Fruit fly (Drosophila melanogaster) whole organism, wandering third instar larva: ENCODE results near the gene Cse1.

Source experiments
- CG32264 ChIP-seq: fragments of 200-800 bp; sonication (Bioruptor generic); optimal IDR thresholded peaks from 2 replicates; lab custom pipeline; 2016; ENCODE audit warnings: missing biosample characterization, missing genetic modification characterization
- CG9705 ChIP-seq: fragments of 200-800 bp; sonication (Bioruptor generic); optimal IDR thresholded peaks from 2 replicates; lab custom pipeline; 2018; ENCODE audit warnings: missing biosample characterization, mild to moderate bottlenecking, missing genetic modification characterization
- Dfd ChIP-seq: fragments of >200 bp; optimal IDR thresholded peaks from 2 replicates; lab custom pipeline; 2017; ENCODE audit warnings: missing biosample characterization, missing genetic modification characterization
- Dif ChIP-seq: fragments of 200-275, 200-300 bp; sonication (Bioruptor generic); optimal IDR thresholded peaks from 2 replicates; lab custom pipeline; 2018; ENCODE audit warnings: missing biosample characterization, missing genetic modification characterization; ENCODE audit not compliant: partially characterized antibody
- GATAd ChIP-seq: sonication (Bioruptor generic); optimal IDR thresholded peaks from 2 replicates; lab custom pipeline; 2016; ENCODE audit warnings: missing biosample characterization, missing genetic modification characterization
- HLH106 ChIP-seq: fragments of 200-800 bp; optimal IDR thresholded peaks from 3 replicates; lab custom pipeline; 2019; ENCODE audit warnings: missing biosample characterization, mild to moderate bottlenecking, missing genetic modification characterization, moderate library complexity
- Hr78 ChIP-seq: fragments of >200 bp; optimal IDR thresholded peaks from 2 replicates; lab custom pipeline; 2017; ENCODE audit warnings: missing biosample characterization, missing genetic modification characterization
- Hr83 ChIP-seq: fragments of 200-300 bp; sonication (Bioruptor generic); optimal IDR thresholded peaks from 2 replicates; lab custom pipeline; 2016; ENCODE audit warnings: missing biosample characterization, mild to moderate bottlenecking, missing genetic modification characterization, moderate library complexity; ENCODE audit not compliant: poor library complexity, severe bottlenecking
- Jra ChIP-seq: sonication (Bioruptor generic); optimal IDR thresholded peaks from 2 replicates; lab custom pipeline; 2016; ENCODE audit warnings: missing biosample characterization, missing genetic modification characterization
- Myc ChIP-seq: fragments of >200 bp; optimal IDR thresholded peaks from 2 replicates; lab custom pipeline; 2017
- N ChIP-seq: fragments of >200 bp; optimal IDR thresholded peaks from 2 replicates; lab custom pipeline; 2018; ENCODE audit warnings: missing biosample characterization, missing external identifiers, missing genetic modification characterization
- Rel ChIP-seq, 2 experiments: fragments of 200-800 bp; sonication (Bioruptor generic) in 1 of 2; optimal IDR thresholded peaks; 2 replicates in 1 of 2; 3 replicates in 1 of 2; lab custom pipeline; 2016 to 2019; ENCODE audit warnings: mild to moderate bottlenecking in 2 of 2, missing biosample characterization in 2 of 2, missing genetic modification characterization in 2 of 2, moderate library complexity in 1 of 2
- Sp1 ChIP-seq: fragments of 200-800 bp; sonication (Bioruptor generic); optimal IDR thresholded peaks from 3 replicates; lab custom pipeline; 2019; ENCODE audit warnings: missing biosample characterization, mild to moderate bottlenecking, missing genetic modification characterization, moderate library complexity
- Vsx2 ChIP-seq: fragments of 200-300, 225-300 bp; sonication (Bioruptor generic); optimal IDR thresholded peaks from 2 replicates; lab custom pipeline; 2018; ENCODE audit warnings: missing biosample characterization, missing genetic modification characterization; ENCODE audit not compliant: partially characterized antibody
- br ChIP-seq: fragments of 200-800 bp; sonication (Bioruptor generic); optimal IDR thresholded peaks from 2 replicates; lab custom pipeline; 2016; ENCODE audit warnings: missing biosample characterization, missing genetic modification characterization
- brk ChIP-seq: fragments of 200-800 bp; sonication (Bioruptor generic); optimal IDR thresholded peaks from 2 replicates; lab custom pipeline; 2016; ENCODE audit warnings: missing biosample characterization, mild to moderate bottlenecking, missing genetic modification characterization
- dl ChIP-seq, 2 experiments: fragments of 175-275, 200-275 bp in 1 of 2; fragments of 200-275 bp in 1 of 2; sonication (Bioruptor generic); optimal IDR thresholded peaks; lab custom pipeline; 2018; ENCODE audit warnings: mild to moderate bottlenecking in 2 of 2, missing biosample characterization in 2 of 2, missing genetic modification characterization in 2 of 2, moderate library complexity in 2 of 2; ENCODE audit not compliant: partially characterized antibody in 2 of 2, insufficient read depth in 1 of 2
- dsf ChIP-seq: sonication (Bioruptor generic); optimal IDR thresholded peaks from 2 replicates; lab custom pipeline; 2016; ENCODE audit warnings: missing biosample characterization, missing genetic modification characterization, borderline replicate concordance
- foxo ChIP-seq, 2 experiments: fragments of 200-800 bp; sonication (Bioruptor generic); optimal IDR thresholded peaks; 2 replicates in 1 of 2; 3 replicates in 1 of 2; lab custom pipeline; 2016 to 2017; ENCODE audit warnings: missing biosample characterization in 2 of 2, missing genetic modification characterization in 2 of 2
- fru ChIP-seq: fragments of 200-800 bp; sonication (Bioruptor generic); optimal IDR thresholded peaks from 3 replicates; lab custom pipeline; 2016; ENCODE audit warnings: missing biosample characterization, mild to moderate bottlenecking, missing genetic modification characterization
- h ChIP-seq: fragments of 200-800 bp; sonication (Bioruptor generic); optimal IDR thresholded peaks from 3 replicates; lab custom pipeline; 2016; ENCODE audit warnings: missing biosample characterization, mild to moderate bottlenecking, missing genetic modification characterization
- lola ChIP-seq: fragments of >200 bp; optimal IDR thresholded peaks from 2 replicates; lab custom pipeline; 2017; ENCODE audit warnings: missing biosample characterization, missing genetic modification characterization
- pan ChIP-seq: fragments of >200 bp; optimal IDR thresholded peaks from 2 replicates; lab custom pipeline; 2017
- psq ChIP-seq: fragments of 200-800 bp; sonication (Bioruptor generic); optimal IDR thresholded peaks from 3 replicates; lab custom pipeline; 2017; ENCODE audit warnings: missing biosample characterization, mild to moderate bottlenecking, missing genetic modification characterization, moderate library complexity
- rgr ChIP-seq: fragments of 200-800 bp; sonication (Bioruptor generic); optimal IDR thresholded peaks from 3 replicates; lab custom pipeline; 2016; ENCODE audit warnings: missing biosample characterization, mild to moderate bottlenecking, missing genetic modification characterization
- sage ChIP-seq: fragments of 200-800 bp; sonication (Bioruptor generic); optimal IDR thresholded peaks from 2 replicates; lab custom pipeline; 2016; ENCODE audit warnings: missing biosample characterization, mild to moderate bottlenecking, missing genetic modification characterization
- usp ChIP-seq: fragments of >200 bp; optimal IDR thresholded peaks from 2 replicates; lab custom pipeline; 2017; ENCODE audit warnings: missing biosample characterization, missing genetic modification characterization
- woc ChIP-seq: sonication (Bioruptor generic); optimal IDR thresholded peaks from 2 replicates; lab custom pipeline; 2016; ENCODE audit warnings: missing biosample characterization, mild to moderate bottlenecking, missing genetic modification characterization

Gene Cse1

DNA sequence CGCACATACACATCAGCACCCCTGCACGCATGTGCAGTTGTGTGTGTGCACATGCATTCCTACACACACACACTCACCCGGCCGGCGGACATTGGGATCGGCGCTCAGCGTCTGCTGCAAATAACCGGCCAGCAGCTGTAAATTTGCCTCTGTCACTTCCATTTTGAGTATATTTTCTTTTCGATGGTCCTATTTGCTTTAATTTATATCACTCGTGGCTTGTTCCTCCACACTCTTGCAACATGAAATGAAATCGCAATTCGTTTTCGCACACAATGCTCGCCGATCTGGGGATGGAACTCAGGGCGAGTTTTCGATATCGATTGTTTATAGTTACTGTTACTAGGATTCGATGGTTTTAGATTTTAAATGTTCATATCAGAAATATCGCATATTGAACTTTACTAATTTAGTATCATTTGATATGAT, at the start of gene Cse1:
TSS of gene Cse1 (minus strand) at position 303 of the 429 bp plus-strand sequence.
- TF ChIP-seq CG32264 (GFP tag; lab: Kevin White, UChicago), result no peak
- peak; percentile 24 for TF ChIP-seq woc
- no peak for TF ChIP-seq rgr (GFP tag; lab: Kevin White, UChicago)
- no peak for TF ChIP-seq h (GFP tag; lab: Kevin White, UChicago)
- TF ChIP-seq brk (GFP tag; lab: Kevin White, UChicago), result no peak
- TF ChIP-seq Hr78 (GFP tag; lab: Kevin White, UChicago), result no peak
- no peak for TF ChIP-seq Myc
- TF ChIP-seq CG9705 (GFP tag; lab: Kevin White, UChicago), result no peak
- peak; percentile 72 for TF ChIP-seq N (GFP tag; lab: Kevin White, UChicago)

dm6 chr2L:16868897-16869324, 43.9 kb upstream of the Cse1 start:
- TF ChIP-seq rgr (GFP tag; lab: Kevin White, UChicago), result no peak
- TF ChIP-seq sage (GFP tag; lab: Kevin White, UChicago), result no peak
- no peak for TF ChIP-seq Rel (GFP tag; optimal IDR thresholded peaks at IDR 0.05; lab: Kevin White, UChicago)
- no peak for TF ChIP-seq Rel (tag; optimal IDR thresholded peaks at IDR 0.05; lab: Kevin White, UChicago)
- TF ChIP-seq Dif, result no peak
- no peak for TF ChIP-seq dl (GFP tag; optimal IDR thresholded peaks at IDR 0.05; lab: Kevin White, UChicago; ENCODE audit: insufficient read depth in 1 of 2, partially characterized antibody in 2 of 2)
- TF ChIP-seq psq, result no peak
- TF ChIP-seq GATAd (GFP tag; lab: Kevin White, UChicago), result no peak
- no peak for TF ChIP-seq lola (GFP tag; lab: Kevin White, UChicago)
- no peak for TF ChIP-seq br (GFP tag; lab: Kevin White, UChicago)
- TF ChIP-seq dsf (GFP tag; lab: Kevin White, UChicago), result no peak
- no peak for TF ChIP-seq pan (lab: Kevin White, UChicago)

- TF ChIP-seq Vsx2 (GFP tag; lab: Kevin White, UChicago) (no peak), Rel (GFP tag; optimal IDR thresholded peaks at IDR 0.05; lab: Kevin White, UChicago) (no peak), Rel (tag; optimal IDR thresholded peaks at IDR 0.05; lab: Kevin White, UChicago) (peak; percentile 76), Dif (no peak), Myc (peak; percentile 65), fru (GFP tag; lab: Kevin White, UChicago) (no peak), foxo (GFP tag; optimal IDR thresholded peaks at IDR 0.05; lab: Kevin White, UChicago) (no peak), Sp1 (GFP tag; lab: Kevin White, UChicago) (no peak), Hr83 (GFP tag; lab: Kevin White, UChicago) (no peak)
Observed at dm6 chr2L:16862526-16862925, 37.5 kb upstream of the Cse1 start.

DNA sequence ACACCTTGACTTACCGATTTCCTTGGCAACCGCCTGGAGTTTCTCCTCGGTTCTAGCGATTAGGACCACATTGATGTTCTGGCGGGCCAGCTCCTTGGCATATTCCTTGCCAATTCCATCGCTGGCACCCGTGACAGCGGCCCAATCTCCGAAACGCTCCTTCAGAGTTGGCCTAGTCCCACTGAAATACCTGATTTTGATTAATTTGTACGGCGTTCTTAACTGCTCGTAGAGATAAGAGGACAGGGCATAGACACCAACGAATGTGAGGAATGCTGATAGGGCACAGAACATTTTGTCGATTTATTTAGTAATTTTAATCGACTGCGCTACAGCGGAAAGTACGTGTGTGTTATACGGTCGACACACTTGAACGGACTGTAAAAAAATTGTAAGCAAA, 36.1 kb upstream of the Cse1 start, which contains the start of gene CG6012:
TSS of gene CG6012 (minus strand) at position 364 of the 400 bp plus-strand sequence.
- no peak for TF ChIP-seq rgr (GFP tag; lab: Kevin White, UChicago)
- no peak for TF ChIP-seq Myc
- TF ChIP-seq Dfd, result no peak
- no peak for TF ChIP-seq usp (GFP tag; lab: Kevin White, UChicago)
- no peak for TF ChIP-seq brk (GFP tag; lab: Kevin White, UChicago)
- TF ChIP-seq HLH106 (tag; lab: Kevin White, UChicago), result no peak
- no peak for TF ChIP-seq Jra (GFP tag; lab: Kevin White, UChicago)
- no peak for TF ChIP-seq Rel (GFP tag; optimal IDR thresholded peaks at IDR 0.05; lab: Kevin White, UChicago)
- TF ChIP-seq Rel (tag; optimal IDR thresholded peaks at IDR 0.05; lab: Kevin White, UChicago), result no peak
- no peak for TF ChIP-seq foxo (GFP tag; optimal IDR thresholded peaks at IDR 0.05; lab: Kevin White, UChicago)
- no peak for TF ChIP-seq Hr83 (GFP tag; lab: Kevin White, UChicago)
- TF ChIP-seq, all 38 proteins: peak for 0

- peak; percentile 39 for TF ChIP-seq Myc
- no peak for TF ChIP-seq GATAd (GFP tag; lab: Kevin White, UChicago)
Observed at dm6 chr2L:16859566-16859965, 34.6 kb upstream of the Cse1 start.

dm6 chr2L:16859103-16859502, 34.1 kb upstream of the Cse1 start:
- TF ChIP-seq psq, result no peak
- TF ChIP-seq CG9705 (GFP tag; lab: Kevin White, UChicago), result no peak
